Worm (Caenorhabditis elegans): ENCODE results near the gene F25E5.8.

F25E5.8 gene

DNA sequence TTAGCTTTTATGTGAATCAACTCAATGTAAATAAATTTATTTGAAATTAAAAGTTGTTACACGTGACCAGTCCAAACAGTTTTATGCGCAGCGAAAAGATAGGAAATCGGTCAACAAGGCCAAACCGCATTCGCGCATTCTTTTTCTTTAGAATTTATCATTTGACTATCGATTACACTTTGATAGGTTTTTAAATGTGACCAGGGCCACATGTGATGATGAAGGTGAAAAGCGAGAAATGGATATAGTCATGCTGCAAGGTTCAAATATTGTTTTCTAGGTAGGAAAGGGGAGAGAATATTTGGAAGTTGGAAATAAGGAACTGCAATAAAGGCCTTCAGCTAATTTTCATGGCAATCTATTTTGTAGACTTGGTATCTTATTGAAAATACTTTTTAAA is 1.2 kb downstream of the F25E5.8 start:
- TF ChIP-seq grh-1 (GFP tag; IDR thresholded peaks at IDR 0.05), result peak; percentile 64
- TF ChIP-seq nhr-90 (tag; optimal IDR thresholded peaks at IDR 0.05; ENCODE audit: poor library complexity), result peak; percentile 77
- peak; percentile 67 for TF ChIP-seq ztf-4 (tag; optimal IDR thresholded peaks at IDR 0.05)
- TF ChIP-seq dpl-1 (GFP tag; optimal IDR thresholded peaks at IDR 0.05), result peak in 2 of 3 experiments; percentile 20 to 31
- peak; percentile 4 for TF ChIP-seq swsn-7 (tag; optimal IDR thresholded peaks at IDR 0.05)
- peak; percentile 79 for TF ChIP-seq nhr-19 (GFP tag; conservative IDR thresholded peaks at IDR 0.05)
- peak; percentile 54 for TF ChIP-seq skn-1 (tag; optimal IDR thresholded peaks at IDR 0.05)
- TF ChIP-seq snu-23 (GFP tag; optimal IDR thresholded peaks at IDR 0.05), result peak; percentile 74
- TF ChIP-seq sptf-1 (tag; optimal IDR thresholded peaks at IDR 0.05), result no peak
- no peak for TF ChIP-seq unc-98 (GFP tag; IDR thresholded peaks at IDR 0.05)
- peak; percentile 87 for TF ChIP-seq ama-1 (optimal IDR thresholded peaks at IDR 0.05)
- peak in 1 of 2 experiments; percentile 14 for TF ChIP-seq efl-1 (optimal IDR thresholded peaks at IDR 0.05)
- TF ChIP-seq efl-1 (GFP tag; optimal IDR thresholded peaks at IDR 0.05 in 1 of 2), result peak in 1 of 2 experiments; percentile 1
- no peak for TF ChIP-seq lin-39 (tag; optimal IDR thresholded peaks at IDR 0.05)
- TF ChIP-seq mdl-1 (tag; optimal IDR thresholded peaks at IDR 0.05), result peak in 1 of 2 experiments; percentile 79
- TF ChIP-seq F16B12.6 (tag; optimal IDR thresholded peaks at IDR 0.05), result no peak
- TF ChIP-seq C34B4.2 (tag; optimal IDR thresholded peaks at IDR 0.05), result no peak
- peak; percentile 93 for TF ChIP-seq nhr-85 (tag)
- TF ChIP-seq ceh-8 (GFP tag; optimal IDR thresholded peaks at IDR 0.05), result no peak
- TF ChIP-seq nhr-71 (tag; optimal IDR thresholded peaks at IDR 0.05), result peak; percentile 80
- peak in 1 of 2 experiments; percentile 84 for TF ChIP-seq lin-35 (GFP tag; optimal IDR thresholded peaks at IDR 0.05)
- no peak for TF ChIP-seq nhr-12 (tag; optimal IDR thresholded peaks at IDR 0.05)
- TF ChIP-seq mep-1 (tag; optimal IDR thresholded peaks at IDR 0.05), result peak; percentile 58
- TF ChIP-seq vab-15 (tag; optimal IDR thresholded peaks at IDR 0.05), result peak; percentile 21
- TF ChIP-seq lin-14 (GFP tag; optimal IDR thresholded peaks at IDR 0.05), result peak; percentile 71
- TF ChIP-seq nhr-28 (tag; optimal IDR thresholded peaks at IDR 0.05), result no peak
- peak in 1 of 2 experiments; percentile 44 for TF ChIP-seq lsy-2 (tag; optimal IDR thresholded peaks at IDR 0.05)
- peak; percentile 80 for TF ChIP-seq nhr-20 (tag; optimal IDR thresholded peaks at IDR 0.05)
- peak; percentile 57 for TF ChIP-seq nhr-47 (tag; optimal IDR thresholded peaks at IDR 0.05)
- TF ChIP-seq blmp-1 (tag; optimal IDR thresholded peaks at IDR 0.05), result peak; percentile 94
- TF ChIP-seq isw-1 (GFP tag; IDR thresholded peaks at IDR 0.05), result no peak
- no peak for TF ChIP-seq efl-3 (GFP tag; optimal IDR thresholded peaks at IDR 0.05)
- peak; percentile 65 for TF ChIP-seq tbx-2 (tag; optimal IDR thresholded peaks at IDR 0.05)
- TF ChIP-seq C16A3.4 (tag; optimal IDR thresholded peaks at IDR 0.05), result peak; percentile 32
- peak; percentile 72 for TF ChIP-seq unc-130 (tag; optimal IDR thresholded peaks at IDR 0.05)
- no peak for TF ChIP-seq hlh-17 (GFP tag; optimal IDR thresholded peaks at IDR 0.05; ENCODE audit: borderline replicate concordance)
- TF ChIP-seq irx-1 (tag; optimal IDR thresholded peaks at IDR 0.05), result no peak
- TF ChIP-seq elt-3 (tag; optimal IDR thresholded peaks at IDR 0.05), result peak in 4 of 6 experiments; percentile 0 to 97 (median 50)

DNA sequence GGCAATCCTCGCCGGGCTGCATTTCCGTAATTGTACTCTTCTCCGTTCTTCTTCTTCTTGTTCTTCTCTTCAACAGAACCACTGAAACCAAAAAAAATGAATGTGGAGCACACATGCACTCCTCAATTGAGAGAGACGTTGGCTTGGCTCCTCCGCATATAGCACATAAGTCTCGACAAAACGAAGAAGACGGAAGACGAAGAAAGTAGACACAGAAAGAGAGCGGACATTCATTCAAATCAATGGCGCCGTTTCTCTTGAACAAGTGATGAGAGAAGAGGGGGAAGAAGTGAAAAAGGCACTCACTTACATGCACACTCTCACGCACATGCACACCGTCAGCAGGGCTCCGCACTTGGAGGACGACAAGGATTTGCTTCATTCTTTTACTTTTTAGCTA is 1.8 kb downstream of the F25E5.8 start, which contains the start of gene F25E5.9:
F25E5.9 (minus strand) TSS at position 382 of the 400 bp plus-strand sequence.
- no peak for TF ChIP-seq skn-1 (tag; optimal IDR thresholded peaks at IDR 0.05)
- no peak for TF ChIP-seq nhr-12 (tag; optimal IDR thresholded peaks at IDR 0.05)
- peak; percentile 86 for TF ChIP-seq lin-14 (GFP tag; optimal IDR thresholded peaks at IDR 0.05)
- peak; percentile 29 for TF ChIP-seq fkh-8 (tag; optimal IDR thresholded peaks at IDR 0.05)
- no peak for TF ChIP-seq jun-1 (tag; optimal IDR thresholded peaks at IDR 0.05)
- no peak for TF ChIP-seq zag-1 (tag; optimal IDR thresholded peaks at IDR 0.05)
- no peak for TF ChIP-seq mdl-1 (tag; optimal IDR thresholded peaks at IDR 0.05)
- no peak for TF ChIP-seq nhr-20 (tag; optimal IDR thresholded peaks at IDR 0.05)
- no peak for TF ChIP-seq sptf-1 (tag; optimal IDR thresholded peaks at IDR 0.05)
- peak; percentile 2 for TF ChIP-seq dsc-1 (tag; optimal IDR thresholded peaks at IDR 0.05)
- no peak for TF ChIP-seq ztf-4 (tag; optimal IDR thresholded peaks at IDR 0.05)
- TF ChIP-seq efl-1 (optimal IDR thresholded peaks at IDR 0.05), result peak in 1 of 2 experiments; percentile 11
- no peak for TF ChIP-seq efl-1 (GFP tag; optimal IDR thresholded peaks at IDR 0.05 in 1 of 2)
- TF ChIP-seq rnt-1 (tag; optimal IDR thresholded peaks at IDR 0.05), result no peak
- TF ChIP-seq unc-130 (tag; optimal IDR thresholded peaks at IDR 0.05), result no peak
- peak in 1 of 2 experiments; percentile 27 for TF ChIP-seq lsy-2 (tag; optimal IDR thresholded peaks at IDR 0.05)
- peak in 1 of 3 experiments; percentile 11 for TF ChIP-seq dpl-1 (GFP tag; optimal IDR thresholded peaks at IDR 0.05)
- no peak for TF ChIP-seq ets-5 (GFP tag; IDR thresholded peaks at IDR 0.05)
- no peak for TF ChIP-seq grh-1 (GFP tag; IDR thresholded peaks at IDR 0.05)
- TF ChIP-seq lin-15B (tag; optimal IDR thresholded peaks at IDR 0.05), result no peak
- no peak for TF ChIP-seq nhr-90 (tag; optimal IDR thresholded peaks at IDR 0.05; ENCODE audit: poor library complexity)
- no peak for TF ChIP-seq tbx-2 (tag; optimal IDR thresholded peaks at IDR 0.05)
- no peak for TF ChIP-seq ceh-88 (GFP tag; IDR thresholded peaks at IDR 0.05)
- TF ChIP-seq unc-86 (tag; optimal IDR thresholded peaks at IDR 0.05), result peak; percentile 5
- TF ChIP-seq fkh-10 (GFP tag; optimal IDR thresholded peaks at IDR 0.05), result peak; percentile 38
- TF ChIP-seq nhr-237 (tag; optimal IDR thresholded peaks at IDR 0.05), result no peak
- TF ChIP-seq egl-27 (tag; optimal IDR thresholded peaks at IDR 0.05), result no peak
- no peak for TF ChIP-seq alr-1 (tag; optimal IDR thresholded peaks at IDR 0.05; ENCODE audit: borderline replicate concordance)
